Fruit fly (Drosophila melanogaster) whole organism, embryonic: ENCODE measurements around the gene pros.

ENCODE experiments used
- Ada2b ChIP-seq: fragments of 200-800 bp; sonication (Bioruptor generic); IDR thresholded peaks from 2 replicates; pipeline ENCODE4 v1.3.6; 2022; ENCODE audit warnings: missing biosample characterization, missing genetic modification characterization
- Antp ChIP-seq: fragments of 200-800 bp; sonication (Bioruptor generic); optimal IDR thresholded peaks from 3 replicates; lab custom pipeline; 2016; ENCODE audit warnings: missing biosample characterization, missing genetic modification characterization
- Atf6 ChIP-seq: fragments of 200-800 bp; sonication (Bioruptor generic); IDR thresholded peaks from 2 replicates; pipeline ENCODE4 v1.3.6; 2022; ENCODE audit warnings: missing biosample characterization, missing genetic modification characterization
- CG1024 ChIP-seq: fragments of 200-800 bp; sonication (Bioruptor generic); IDR thresholded peaks from 2 replicates; pipeline ENCODE4 v1.3.6; 2022; ENCODE audit warnings: missing biosample characterization, missing genetic modification characterization
- CG10267 ChIP-seq: fragments of 200-800 bp; sonication (Bioruptor generic); optimal IDR thresholded peaks from 2 replicates; lab custom pipeline; 2018; ENCODE audit warnings: missing biosample characterization, mild to moderate bottlenecking, missing genetic modification characterization, moderate library complexity
- CG11456 ChIP-seq: fragments of 200-800 bp; sonication (Bioruptor generic); IDR thresholded peaks from 3 replicates; pipeline ENCODE4 v1.3.6; 2022; ENCODE audit warnings: missing biosample characterization, missing genetic modification characterization
- CG11695 ChIP-seq: fragments of 200-800 bp; sonication (Bioruptor generic); IDR thresholded peaks from 3 replicates; pipeline ENCODE4 v1.3.6; 2022; ENCODE audit warnings: missing biosample characterization, missing genetic modification characterization
- CG12236 ChIP-seq: fragments of 200-800 bp; sonication (Bioruptor generic); optimal IDR thresholded peaks from 2 replicates; lab custom pipeline; 2016; ENCODE audit warnings: missing biosample characterization, missing genetic modification characterization
- CG12659 ChIP-seq: fragments of 200-800 bp; sonication (Bioruptor generic); optimal IDR thresholded peaks from 3 replicates; lab custom pipeline; 2017; ENCODE audit warnings: mild to moderate bottlenecking, missing biosample characterization, missing genetic modification reagents, missing genetic modification characterization
- CG16779 ChIP-seq: fragments of 200-800 bp; sonication (Bioruptor generic); IDR thresholded peaks from 2 replicates; pipeline ENCODE4 v1.3.6; 2022; ENCODE audit warnings: missing biosample characterization, missing genetic modification characterization
- CG16863 ChIP-seq: fragments of 200-800 bp; sonication (Bioruptor generic); optimal IDR thresholded peaks from 3 replicates; lab custom pipeline; 2016; ENCODE audit warnings: missing biosample characterization, missing genetic modification characterization
- CG17568 ChIP-seq: fragments of 200-800 bp; sonication (Bioruptor generic); optimal IDR thresholded peaks from 2 replicates; lab custom pipeline; 2018; ENCODE audit warnings: missing biosample characterization, mild to moderate bottlenecking, missing genetic modification characterization, moderate library complexity
- CG31388 ChIP-seq: fragments of 200-800 bp; sonication (Bioruptor generic); optimal IDR thresholded peaks from 2 replicates; lab custom pipeline; 2016; ENCODE audit warnings: missing biosample characterization, missing genetic modification characterization
- CG4854 ChIP-seq: fragments of 200-800 bp; sonication (Bioruptor generic); optimal IDR thresholded peaks from 2 replicates; lab custom pipeline; 2016; ENCODE audit warnings: missing biosample characterization, missing genetic modification characterization, inconsistent platforms
- CG6683 ChIP-seq: fragments of 200-800 bp; sonication (Bioruptor generic); optimal IDR thresholded peaks from 2 replicates; lab custom pipeline; 2017; ENCODE audit warnings: missing biosample characterization, mild to moderate bottlenecking, missing genetic modification characterization, missing genetic modification reagents
- CG6765 ChIP-seq: fragments of 200-800 bp; sonication (Bioruptor generic); optimal IDR thresholded peaks from 3 replicates; lab custom pipeline; 2017; ENCODE audit warnings: missing biosample characterization, mild to moderate bottlenecking, missing genetic modification characterization
- CG7745 ChIP-seq: fragments of 200-800 bp; sonication (Bioruptor generic); optimal IDR thresholded peaks from 2 replicates; lab custom pipeline; 2018; ENCODE audit warnings: missing biosample characterization, mild to moderate bottlenecking, missing genetic modification characterization, moderate library complexity
- CG9876 ChIP-seq: fragments of 200-800 bp; sonication (Bioruptor generic); optimal IDR thresholded peaks from 2 replicates; lab custom pipeline; 2016; ENCODE audit warnings: missing biosample characterization, missing genetic modification characterization
- Dip3 ChIP-seq: fragments of 200-800 bp; sonication (Bioruptor generic); optimal IDR thresholded peaks from 3 replicates; lab custom pipeline; 2016; ENCODE audit warnings: missing biosample characterization, missing genetic modification characterization
- Elba2 ChIP-seq: fragments of 200-800 bp; sonication (Bioruptor generic); optimal IDR thresholded peaks from 3 replicates; lab custom pipeline; 2016; ENCODE audit warnings: missing biosample characterization, missing genetic modification characterization
- HLH4C ChIP-seq: fragments of 200-800 bp; sonication (Bioruptor generic); IDR thresholded peaks from 3 replicates; pipeline ENCODE4 v1.3.6; 2022; ENCODE audit warnings: missing biosample characterization, missing genetic modification characterization; ENCODE audit not compliant: partially characterized antibody
- HLHmδ ChIP-seq: fragments of 200-800 bp; sonication (Bioruptor generic); optimal IDR thresholded peaks from 2 replicates; lab custom pipeline; 2018; ENCODE audit warnings: missing biosample characterization, mild to moderate bottlenecking, missing genetic modification characterization, moderate library complexity
- Hr3 ChIP-seq: fragments of 200-800 bp; sonication (Bioruptor generic); optimal IDR thresholded peaks from 3 replicates; lab custom pipeline; 2016; ENCODE audit warnings: missing biosample characterization, missing genetic modification characterization
- Hr78 ChIP-seq, 2 experiments: fragments of 200-800 bp in 1 of 2; fragments of >200 bp in 1 of 2; sonication (Bioruptor generic) in 1 of 2; optimal IDR thresholded peaks; 2 replicates each; lab custom pipeline; 2017 to 2019; ENCODE audit warnings: missing biosample characterization in 2 of 2, missing genetic modification characterization in 2 of 2, mild to moderate bottlenecking in 1 of 2, moderate library complexity in 1 of 2
- Myb ChIP-seq: fragments of 200-800 bp; sonication (Bioruptor generic); optimal IDR thresholded peaks from 2 replicates; lab custom pipeline; 2016; ENCODE audit warnings: missing biosample characterization, missing genetic modification characterization
- NC2α ChIP-seq: fragments of 200-800 bp; sonication (Bioruptor generic); optimal IDR thresholded peaks from 2 replicates; lab custom pipeline; 2016; ENCODE audit warnings: missing biosample characterization, missing genetic modification characterization
- NC2β ChIP-seq: fragments of 200-800 bp; sonication (Bioruptor generic); optimal IDR thresholded peaks from 2 replicates; lab custom pipeline; 2016; ENCODE audit warnings: missing biosample characterization, missing genetic modification characterization
- Nf-YA ChIP-seq: fragments of 200-800 bp; sonication (Bioruptor generic); IDR thresholded peaks from 2 replicates; pipeline ENCODE4 v1.3.6; 2022; ENCODE audit warnings: missing biosample characterization, missing genetic modification characterization
- Xbp1 ChIP-seq: fragments of 200-800 bp; sonication (Bioruptor generic); optimal IDR thresholded peaks from 3 replicates; lab custom pipeline; 2016; ENCODE audit warnings: missing biosample characterization, mild to moderate bottlenecking, missing genetic modification characterization
- YL-1 ChIP-seq: fragments of 200-800 bp; sonication (Bioruptor generic); optimal IDR thresholded peaks from 3 replicates; lab custom pipeline; 2017; ENCODE audit warnings: missing biosample characterization, mild to moderate bottlenecking, missing genetic modification characterization
- chinmo ChIP-seq: fragments of 200-800 bp; sonication (Bioruptor generic); IDR thresholded peaks from 4 replicates; pipeline ENCODE4 v1.3.6; 2022; ENCODE audit warnings: missing biosample characterization, missing genetic modification characterization; ENCODE audit not compliant: partially characterized antibody
- ci ChIP-seq: fragments of 200-800 bp; sonication (Bioruptor generic); IDR thresholded peaks from 3 replicates; pipeline ENCODE4 v1.3.6; 2022; ENCODE audit warnings: missing biosample characterization, missing genetic modification characterization
- corto ChIP-seq: fragments of 200-800 bp; sonication (Bioruptor generic); optimal IDR thresholded peaks from 2 replicates; lab custom pipeline; 2016; ENCODE audit warnings: missing biosample characterization, mild to moderate bottlenecking, missing genetic modification characterization, moderate library complexity
- cwo ChIP-seq: fragments of 200-800 bp; sonication (Bioruptor generic); optimal IDR thresholded peaks from 3 replicates; lab custom pipeline; 2017; ENCODE audit warnings: missing biosample characterization, missing genetic modification characterization, mild to moderate bottlenecking, moderate library complexity, missing genetic modification reagents
- dimm ChIP-seq: fragments of 200-800 bp; sonication (Bioruptor generic); IDR thresholded peaks from 2 replicates; pipeline ENCODE4 v1.3.6; 2022; ENCODE audit warnings: missing biosample characterization, missing genetic modification characterization
- dpn ChIP-seq, 2 experiments: fragments of 200-800 bp; sonication (Bioruptor generic); optimal IDR thresholded peaks; 3 replicates each; lab custom pipeline; 2016; ENCODE audit warnings: missing biosample characterization in 2 of 2, missing genetic modification characterization in 2 of 2
- dysf ChIP-seq: fragments of 200-800 bp; sonication (Bioruptor generic); IDR thresholded peaks from 3 replicates; pipeline ENCODE4 v1.3.6; 2022; ENCODE audit warnings: missing biosample characterization, missing genetic modification characterization
- emc ChIP-seq: fragments of 200-800 bp; sonication (Bioruptor generic); optimal IDR thresholded peaks from 2 replicates; lab custom pipeline; 2016; ENCODE audit warnings: missing biosample characterization, missing genetic modification characterization
- kah ChIP-seq: fragments of 200-800 bp; sonication (Bioruptor generic); optimal IDR thresholded peaks from 2 replicates; lab custom pipeline; 2018; ENCODE audit warnings: missing biosample characterization, mild to moderate bottlenecking, missing genetic modification characterization
- lab ChIP-seq: fragments of 200-800 bp; sonication (Bioruptor generic); optimal IDR thresholded peaks from 3 replicates; lab custom pipeline; 2017; ENCODE audit warnings: missing biosample characterization, missing genetic modification characterization, mild to moderate bottlenecking, moderate library complexity, missing genetic modification reagents
- luna ChIP-seq: fragments of 200-800 bp; sonication (Bioruptor generic); optimal IDR thresholded peaks from 2 replicates; lab custom pipeline; 2016; ENCODE audit warnings: missing biosample characterization, missing genetic modification characterization
- mirr ChIP-seq: fragments of 200-800 bp; sonication (Bioruptor generic); optimal IDR thresholded peaks from 3 replicates; lab custom pipeline; 2018; ENCODE audit warnings: missing biosample characterization, mild to moderate bottlenecking, missing genetic modification characterization
- psq ChIP-seq: fragments of 200-800 bp; sonication (Bioruptor generic); optimal IDR thresholded peaks from 2 replicates; lab custom pipeline; 2017; ENCODE audit warnings: missing biosample characterization, missing genetic modification characterization
- sc ChIP-seq, 3 experiments: fragments of >200 bp in 2 of 3; fragments of 200-800 bp in 1 of 3; sonication (Bioruptor generic) in 1 of 3; optimal IDR thresholded peaks; 2 replicates in 2 of 3; 3 replicates in 1 of 3; lab custom pipeline; 2017; ENCODE audit warnings: mild to moderate bottlenecking in 1 of 3, missing biosample characterization in 1 of 3, missing genetic modification characterization in 1 of 3, missing genetic modification reagents in 1 of 3
- schlank ChIP-seq: fragments of 200-800 bp; sonication (Bioruptor generic); optimal IDR thresholded peaks from 2 replicates; lab custom pipeline; 2018; ENCODE audit warnings: missing biosample characterization, mild to moderate bottlenecking, missing genetic modification characterization
- slou ChIP-seq: fragments of 200-800 bp; sonication (Bioruptor generic); optimal IDR thresholded peaks from 3 replicates; lab custom pipeline; 2016; ENCODE audit warnings: missing biosample characterization, missing genetic modification characterization
- tio ChIP-seq: fragments of 200-800 bp; sonication (Bioruptor generic); optimal IDR thresholded peaks from 2 replicates; lab custom pipeline; 2017; ENCODE audit warnings: missing biosample characterization, missing genetic modification characterization, inconsistent platforms
- tna ChIP-seq: fragments of 200-800 bp; sonication (Bioruptor generic); IDR thresholded peaks from 2 replicates; pipeline ENCODE4 v1.3.6; 2022; ENCODE audit warnings: missing biosample characterization, missing genetic modification characterization; ENCODE audit not compliant: partially characterized antibody
- ttk ChIP-seq: fragments of 200-800 bp; sonication (Bioruptor generic); IDR thresholded peaks from 2 replicates; pipeline ENCODE4 v2.1.2; 2022; ENCODE audit warnings: missing biosample characterization, missing genetic modification characterization
- wek ChIP-seq: fragments of 200-800 bp; sonication (Bioruptor generic); optimal IDR thresholded peaks from 3 replicates; lab custom pipeline; 2018; ENCODE audit warnings: missing biosample characterization, mild to moderate bottlenecking, missing genetic modification characterization, moderate library complexity
- zf30C ChIP-seq: fragments of 200-800 bp; sonication (Bioruptor generic); optimal IDR thresholded peaks from 3 replicates; lab custom pipeline; 2018; ENCODE audit warnings: missing biosample characterization, mild to moderate bottlenecking, missing genetic modification characterization

pros gene

DNA sequence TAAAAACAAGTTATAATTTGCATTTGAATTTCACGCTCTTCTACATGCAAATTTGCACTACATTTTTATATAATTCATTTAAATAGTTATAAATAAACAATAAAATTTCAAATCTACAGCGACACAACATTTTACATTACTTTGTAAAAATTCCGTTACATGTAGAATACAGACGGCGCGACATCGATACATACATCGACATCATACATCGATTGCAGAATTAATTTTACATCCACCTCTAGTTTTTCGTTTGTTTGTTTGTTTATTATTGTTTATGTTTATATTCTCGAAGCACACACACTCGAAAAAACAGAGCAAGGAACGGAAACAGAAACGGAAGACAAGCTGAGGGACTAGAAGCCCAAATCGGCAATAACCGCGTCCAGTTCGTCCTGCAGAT lies 109.2 kb downstream of the pros start, which contains the start of gene CG17230 (continued):
- no peak for TF ChIP-seq CG10267 (tag; lab: Kevin White, UChicago)
- TF ChIP-seq schlank (tag; lab: Kevin White, UChicago) = no peak
- no peak for TF ChIP-seq CG12236
- TF ChIP-seq dysf (GFP tag; lab: Robert Waterston, UW) = no peak
- no peak for TF ChIP-seq CG6683 (GFP tag; lab: Kevin White, UChicago)
- peak; percentile 34 for TF ChIP-seq zf30C
- TF ChIP-seq CG16863 = no peak
- TF ChIP-seq YL-1 = peak; percentile 47
- TF ChIP-seq psq (GFP tag; lab: Kevin White, UChicago) = no peak
- no peak for TF ChIP-seq HLHmδ (GFP tag; lab: Kevin White, UChicago)
- no peak for TF ChIP-seq CG11695 (GFP tag; lab: Robert Waterston, UW)
- no peak for TF ChIP-seq CG31388 (GFP tag; lab: Kevin White, UChicago)
- no peak for TF ChIP-seq CG9876 (GFP tag; lab: Kevin White, UChicago)
- TF ChIP-seq mirr = no peak
- TF ChIP-seq CG7745 = no peak
- no peak for TF ChIP-seq CG4854 (GFP tag; lab: Kevin White, UChicago)
- no peak for TF ChIP-seq Elba2 (GFP tag; lab: Kevin White, UChicago)
- TF ChIP-seq Xbp1 (GFP tag; lab: Kevin White, UChicago) = no peak
- peak; percentile 50; the same call in 2 of the 3 replicates for TF ChIP-seq ci
- TF ChIP-seq lab = no peak
- no peak for TF ChIP-seq CG17568 (GFP tag; lab: Kevin White, UChicago)
- no peak for TF ChIP-seq NC2α (GFP tag; lab: Kevin White, UChicago)
- TF ChIP-seq Nf-YA (GFP tag; lab: Robert Waterston, UW) = no peak
- TF ChIP-seq slou = no peak
- TF ChIP-seq wek = no peak
- no peak for TF ChIP-seq CG11456 (GFP tag; lab: Robert Waterston, UW)
- TF ChIP-seq dpn (GFP tag; optimal IDR thresholded peaks at IDR 0.05; lab: Kevin White, UChicago) = no peak
- TF ChIP-seq kah (GFP tag; lab: Kevin White, UChicago) = no peak
- peak; percentile 74 for TF ChIP-seq Myb (GFP tag; lab: Kevin White, UChicago)
- peak; percentile 60; the same call in 1 of the 4 replicates for TF ChIP-seq chinmo (GFP tag; lab: Robert Waterston, UW)
- no peak for TF ChIP-seq ttk (GFP tag; lab: Robert Waterston, UW)
- TF ChIP-seq sc (optimal IDR thresholded peaks at IDR 0.05; lab: Kevin White, UChicago) = no peak
- TF ChIP-seq sc (GFP tag; optimal IDR thresholded peaks at IDR 0.05; lab: Kevin White, UChicago) = no peak
- TF ChIP-seq luna = no peak
- TF ChIP-seq emc (GFP tag; lab: Kevin White, UChicago) = no peak
- no peak for TF ChIP-seq CG16779 (GFP tag; lab: Robert Waterston, UW)
- no peak for TF ChIP-seq Dip3 (GFP tag; lab: Kevin White, UChicago)
- TF ChIP-seq cwo = no peak
- TF ChIP-seq NC2β (GFP tag; lab: Kevin White, UChicago) = no peak
- TF ChIP-seq Atf6 (GFP tag; lab: Robert Waterston, UW) = no peak
- TF ChIP-seq Hr78 (GFP tag; optimal IDR thresholded peaks at IDR 0.05; lab: Kevin White, UChicago) = no peak
- peak; percentile 64 for TF ChIP-seq HLH4C (GFP tag; lab: Robert Waterston, UW)
- peak; percentile 16 for TF ChIP-seq CG12659 (GFP tag; lab: Kevin White, UChicago)
- TF ChIP-seq tna (GFP tag; lab: Robert Waterston, UW) = peak; percentile 28; the same call in 1 of the 2 replicates
- TF ChIP-seq Ada2b (GFP tag; lab: Robert Waterston, UW) = no peak
- TF ChIP-seq corto = no peak
- TF ChIP-seq tio (GFP tag; lab: Kevin White, UChicago) = no peak
- TF ChIP-seq CG6765 (GFP tag; lab: Kevin White, UChicago) = no peak
- TF ChIP-seq CG1024 (GFP tag; lab: Robert Waterston, UW) = no peak
- no peak for TF ChIP-seq dimm (GFP tag; lab: Robert Waterston, UW)
- TF ChIP-seq Hr3 (GFP tag; lab: Kevin White, UChicago) = no peak
- no peak for TF ChIP-seq Antp
